Fruit fly (Drosophila melanogaster): ENCODE results near the gene CG32320.

Gene CG32320

DNA sequence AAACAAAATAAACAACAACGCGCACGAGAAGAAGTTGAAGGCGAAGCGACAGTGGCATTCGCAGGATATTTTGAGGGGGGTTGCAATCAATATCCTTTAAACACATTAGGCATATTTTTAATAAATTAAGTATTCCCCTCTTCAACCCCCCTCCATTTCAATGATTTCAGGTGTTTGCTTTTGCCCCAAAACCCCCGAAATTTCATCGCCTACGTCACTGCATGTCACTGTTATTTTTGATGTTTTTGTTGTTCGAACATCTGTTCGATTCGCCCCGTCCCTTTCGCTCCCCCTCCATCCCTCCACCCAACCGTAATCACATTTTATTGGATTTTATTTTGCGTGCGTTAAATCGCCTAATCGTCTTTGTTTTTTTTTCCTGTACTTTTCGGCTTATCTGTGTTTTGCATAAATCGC is 30.2 kb upstream of the CG32320 start:
- TF ChIP-seq CG11294 (GFP tag; IDR thresholded peaks at IDR 0.05) (peak; percentile 43; the same call in 1 of the 2 replicates), CG6276 (GFP tag; optimal IDR thresholded peaks at IDR 0.05) (no peak), fd59A (GFP tag; optimal IDR thresholded peaks at IDR 0.05) (peak; percentile 15), CG3919 (GFP tag; optimal IDR thresholded peaks at IDR 0.05) (peak; percentile 68), dsx (GFP tag; optimal IDR thresholded peaks at IDR 0.05; ENCODE audit: poor library complexity, severe bottlenecking) (peak; percentile 11), achi (GFP tag; optimal IDR thresholded peaks at IDR 0.05) (peak; percentile 64), CG6792 (GFP tag; optimal IDR thresholded peaks at IDR 0.05) (peak; percentile 74), CG34406 (GFP tag; optimal IDR thresholded peaks at IDR 0.05) (peak; percentile 77), Gug (GFP tag; IDR thresholded peaks at IDR 0.05) (no peak), acj6 (GFP tag; optimal IDR thresholded peaks at IDR 0.05) (peak; percentile 75), CG11762 (GFP tag; optimal IDR thresholded peaks at IDR 0.05; ENCODE audit: insufficient read depth) (peak; percentile 34), Sox15 (GFP tag; optimal IDR thresholded peaks at IDR 0.05) (peak; percentile 71), CG3032 (tag; optimal IDR thresholded peaks at IDR 0.05) (peak; percentile 55), dac (GFP tag; optimal IDR thresholded peaks at IDR 0.05) (no peak), Eip78C (GFP tag) (peak; percentile 94), spab (GFP tag; optimal IDR thresholded peaks at IDR 0.05) (peak; percentile 21), CG8319 (GFP tag; optimal IDR thresholded peaks at IDR 0.05) (peak; percentile 72), topi (GFP tag; optimal IDR thresholded peaks at IDR 0.05) (peak; percentile 83), Lpt (GFP tag; optimal IDR thresholded peaks at IDR 0.05) (no peak), Sox14 (GFP tag; optimal IDR thresholded peaks at IDR 0.05) (peak; percentile 62), net (GFP tag; optimal IDR thresholded peaks at IDR 0.05) (peak; percentile 58), Eip75B (GFP tag; optimal IDR thresholded peaks at IDR 0.05) (peak; percentile 67), Ets96B (tag; optimal IDR thresholded peaks at IDR 0.05) (peak; percentile 29), CG1621 (tag; optimal IDR thresholded peaks at IDR 0.05) (peak; percentile 1), CG8632 (GFP tag; optimal IDR thresholded peaks at IDR 0.05) (peak; percentile 74), CG31627 (GFP tag; optimal IDR thresholded peaks at IDR 0.05) (peak; percentile 89), Blimp-1 (GFP tag; optimal IDR thresholded peaks at IDR 0.05) (peak; percentile 33), pdm3 (GFP tag; optimal IDR thresholded peaks at IDR 0.05) (peak; percentile 64), lz (GFP tag; optimal IDR thresholded peaks at IDR 0.05) (peak; percentile 76), OdsH (GFP tag; optimal IDR thresholded peaks at IDR 0.05) (peak; percentile 73), CG16779 (tag; optimal IDR thresholded peaks at IDR 0.05) (no peak), CG6854 (GFP tag; optimal IDR thresholded peaks at IDR 0.05) (peak; percentile 2), Ets21C (GFP tag; optimal IDR thresholded peaks at IDR 0.05) (peak; percentile 76), CG11902 (GFP tag; optimal IDR thresholded peaks at IDR 0.05) (peak; percentile 68), Smox (GFP tag; optimal IDR thresholded peaks at IDR 0.05) (peak; percentile 71), eg (GFP tag; IDR thresholded peaks at IDR 0.05) (peak; percentile 35; the same call in 1 of the 3 replicates), svp (GFP tag) (peak; percentile 95), cyc (GFP tag; optimal IDR thresholded peaks at IDR 0.05) (peak; percentile 86), CG8119 (GFP tag; IDR thresholded peaks at IDR 0.05) (peak; percentile 33; the same call in 2 of the 3 replicates), Hr39 (GFP tag; optimal IDR thresholded peaks at IDR 0.05) (peak; percentile 89), CG4318 (GFP tag; optimal IDR thresholded peaks at IDR 0.05) (no peak), CG10669 (GFP tag; optimal IDR thresholded peaks at IDR 0.05) (peak; percentile 32), Sox102F (GFP tag; optimal IDR thresholded peaks at IDR 0.05) (peak; percentile 38), Met (GFP tag; optimal IDR thresholded peaks at IDR 0.05) (peak; percentile 83), CG9139 (GFP tag; optimal IDR thresholded peaks at IDR 0.05) (peak; percentile 2), ss (GFP tag; optimal IDR thresholded peaks at IDR 0.05) (peak in 1 of 2 experiments; percentile 49), CG15336 (GFP tag; IDR thresholded peaks at IDR 0.05) (peak; percentile 47), Eip93F (GFP tag; optimal IDR thresholded peaks at IDR 0.05) (no peak), fkh (GFP tag; optimal IDR thresholded peaks at IDR 0.05) (peak; percentile 61), Hr4 (GFP tag; optimal IDR thresholded peaks at IDR 0.05) (peak; percentile 37), CG32006 (GFP tag; optimal IDR thresholded peaks at IDR 0.05) (peak; percentile 35), CG6808 (GFP tag; optimal IDR thresholded peaks at IDR 0.05) (peak; percentile 7)

All from whole organism, prepupa.